Fruit fly (Drosophila melanogaster) whole organism, embryonic: ENCODE measurements around the gene CG34001.

Experiments used
- Adf1 ChIP-seq: fragments of 200-800 bp; sonication (Bioruptor generic); IDR thresholded peaks from 2 replicates; pipeline ENCODE4 v1.3.6; 2022; ENCODE audit warnings: missing biosample characterization, missing genetic modification characterization
- CG10366 ChIP-seq: fragments of 200-800 bp; sonication (Bioruptor generic); IDR thresholded peaks from 2 replicates; pipeline ENCODE4 v1.3.6; 2022; ENCODE audit warnings: missing biosample characterization, missing genetic modification characterization
- CG10543 ChIP-seq: fragments of 200-800 bp; sonication (Bioruptor generic); optimal IDR thresholded peaks from 3 replicates; lab custom pipeline; 2017; ENCODE audit warnings: missing biosample characterization, mild to moderate bottlenecking, missing genetic modification characterization, moderate library complexity
- CG13287 ChIP-seq: fragments of 200-800 bp; sonication (Bioruptor generic); IDR thresholded peaks from 2 replicates; pipeline ENCODE4 v1.3.6; 2022; ENCODE audit warnings: missing biosample characterization, missing genetic modification characterization; ENCODE audit not compliant: partially characterized antibody
- CG13894 ChIP-seq: fragments of 200-800 bp; sonication (Bioruptor generic); optimal IDR thresholded peaks from 3 replicates; lab custom pipeline; 2018; ENCODE audit warnings: missing biosample characterization, mild to moderate bottlenecking, missing genetic modification characterization, moderate library complexity
- CG15269 ChIP-seq: fragments of 200-800 bp; sonication (Bioruptor generic); optimal IDR thresholded peaks from 2 replicates; lab custom pipeline; 2018; ENCODE audit warnings: missing biosample characterization, mild to moderate bottlenecking, missing genetic modification characterization, moderate library complexity
- CG16813 ChIP-seq: fragments of 200-800 bp; sonication (Bioruptor generic); IDR thresholded peaks from 3 replicates; pipeline ENCODE4 v1.3.6; 2022; ENCODE audit warnings: missing biosample characterization, missing genetic modification characterization; ENCODE audit not compliant: partially characterized antibody
- CG17568 ChIP-seq: fragments of 200-800 bp; sonication (Bioruptor generic); optimal IDR thresholded peaks from 2 replicates; lab custom pipeline; 2018; ENCODE audit warnings: missing biosample characterization, mild to moderate bottlenecking, missing genetic modification characterization, moderate library complexity
- CG17829 ChIP-seq: fragments of 200-800 bp; optimal IDR thresholded peaks from 2 replicates; lab custom pipeline; 2019; ENCODE audit warnings: missing biosample characterization, mild to moderate bottlenecking, missing genetic modification characterization, moderate library complexity
- CG1832 ChIP-seq: fragments of 200-800 bp; sonication (Bioruptor generic); optimal IDR thresholded peaks from 2 replicates; lab custom pipeline; 2017; ENCODE audit warnings: missing biosample characterization, mild to moderate bottlenecking, missing genetic modification characterization, inconsistent platforms
- CG18764 ChIP-seq: fragments of 200-800 bp; sonication (Bioruptor generic); optimal IDR thresholded peaks from 3 replicates; lab custom pipeline; 2016; ENCODE audit warnings: missing biosample characterization, missing genetic modification characterization
- CG32532 ChIP-seq: fragments of 200-800 bp; sonication (Bioruptor generic); IDR thresholded peaks from 2 replicates; pipeline ENCODE4 v1.3.6; 2022; ENCODE audit warnings: missing biosample characterization, missing genetic modification characterization
- CG32772 ChIP-seq: fragments of 200-800 bp; sonication (Bioruptor generic); IDR thresholded peaks from 2 replicates; pipeline ENCODE4 v1.3.6; 2022; ENCODE audit warnings: missing biosample characterization, missing genetic modification characterization
- CG3281 ChIP-seq: fragments of 200-800 bp; sonication (Bioruptor generic); optimal IDR thresholded peaks from 3 replicates; lab custom pipeline; 2017; ENCODE audit warnings: missing biosample characterization, mild to moderate bottlenecking, missing genetic modification characterization
- CG42726 ChIP-seq: fragments of 200-800 bp; sonication (Bioruptor generic); IDR thresholded peaks from 2 replicates; pipeline ENCODE4 v1.3.6; 2022; ENCODE audit warnings: missing biosample characterization, missing genetic modification characterization; ENCODE audit not compliant: partially characterized antibody
- CG8290 ChIP-seq, 3 experiments: fragments of 200-800 bp; sonication (Bioruptor generic); optimal IDR thresholded peaks; 2 replicates each; lab custom pipeline; 2016 to 2019; ENCODE audit warnings: missing biosample characterization in 3 of 3, missing genetic modification characterization in 3 of 3, mild to moderate bottlenecking in 2 of 3, moderate library complexity in 1 of 3
- CoRest ChIP-seq: fragments of 200-800 bp; sonication (Bioruptor generic); optimal IDR thresholded peaks from 3 replicates; lab custom pipeline; 2018; ENCODE audit warnings: missing biosample characterization, mild to moderate bottlenecking, missing genetic modification characterization, moderate library complexity
- CrebB ChIP-seq: fragments of 200-800 bp; sonication (Bioruptor generic); optimal IDR thresholded peaks from 3 replicates; lab custom pipeline; 2018; ENCODE audit warnings: missing biosample characterization, mild to moderate bottlenecking, missing genetic modification characterization
- Deaf1 ChIP-seq: fragments of 200-800 bp; optimal IDR thresholded peaks from 3 replicates; lab custom pipeline; 2019; ENCODE audit warnings: missing biosample characterization, mild to moderate bottlenecking, missing genetic modification characterization, moderate library complexity
- Drgx ChIP-seq: fragments of 200-800 bp; sonication (Bioruptor generic); IDR thresholded peaks from 2 replicates; pipeline ENCODE4 v1.3.6; 2022; ENCODE audit warnings: missing biosample characterization, missing genetic modification characterization
- E2f2 ChIP-seq: fragments of 200-800 bp; sonication (Bioruptor generic); IDR thresholded peaks from 2 replicates; pipeline ENCODE4 v1.3.6; 2022; ENCODE audit warnings: missing biosample characterization, missing genetic modification characterization
- H2.0 ChIP-seq: fragments of 200-800 bp; sonication (Bioruptor generic); IDR thresholded peaks from 2 replicates; pipeline ENCODE4 v1.3.6; 2022; ENCODE audit warnings: missing biosample characterization, missing genetic modification characterization
- HLHmδ ChIP-seq: fragments of 200-800 bp; sonication (Bioruptor generic); optimal IDR thresholded peaks from 2 replicates; lab custom pipeline; 2018; ENCODE audit warnings: missing biosample characterization, mild to moderate bottlenecking, missing genetic modification characterization, moderate library complexity
- MBD-R2 ChIP-seq: fragments of 200-800 bp; sonication (Bioruptor generic); IDR thresholded peaks from 2 replicates; pipeline ENCODE4 v1.3.6; 2022; ENCODE audit warnings: missing biosample characterization, missing genetic modification characterization
- ab ChIP-seq: fragments of 200-800 bp; sonication (Bioruptor generic); optimal IDR thresholded peaks from 2 replicates; lab custom pipeline; 2016; ENCODE audit warnings: missing biosample characterization, missing genetic modification characterization
- abd-A ChIP-seq: fragments of 200-800 bp; sonication (Bioruptor generic); optimal IDR thresholded peaks from 3 replicates; lab custom pipeline; 2019; ENCODE audit warnings: missing biosample characterization, mild to moderate bottlenecking, missing genetic modification characterization, moderate library complexity
- bcd ChIP-seq: fragments of 200-800 bp; sonication (Bioruptor generic); optimal IDR thresholded peaks from 2 replicates; lab custom pipeline; 2017; ENCODE audit warnings: missing biosample characterization, mild to moderate bottlenecking, missing genetic modification characterization
- cg ChIP-seq: fragments of 200-800 bp; sonication (Bioruptor generic); optimal IDR thresholded peaks from 3 replicates; lab custom pipeline; 2019; ENCODE audit warnings: missing biosample characterization, mild to moderate bottlenecking, missing genetic modification characterization, moderate library complexity
- chinmo ChIP-seq: fragments of 200-800 bp; sonication (Bioruptor generic); IDR thresholded peaks from 4 replicates; pipeline ENCODE4 v1.3.6; 2022; ENCODE audit warnings: missing biosample characterization, missing genetic modification characterization; ENCODE audit not compliant: partially characterized antibody
- corto ChIP-seq: fragments of 200-800 bp; sonication (Bioruptor generic); optimal IDR thresholded peaks from 2 replicates; lab custom pipeline; 2016; ENCODE audit warnings: missing biosample characterization, mild to moderate bottlenecking, missing genetic modification characterization, moderate library complexity
- exex ChIP-seq: fragments of 200-800 bp; sonication (Bioruptor generic); optimal IDR thresholded peaks from 4 replicates; lab custom pipeline; 2018; ENCODE audit warnings: missing biosample characterization, mild to moderate bottlenecking, missing genetic modification characterization, moderate library complexity
- gcm ChIP-seq: fragments of 200-800 bp; sonication (Bioruptor generic); optimal IDR thresholded peaks from 2 replicates; lab custom pipeline; 2019; ENCODE audit warnings: missing biosample characterization, mild to moderate bottlenecking, missing genetic modification characterization, moderate library complexity
- kni ChIP-seq: fragments of 200-800 bp; sonication (Bioruptor generic); optimal IDR thresholded peaks from 3 replicates; lab custom pipeline; 2017; ENCODE audit warnings: mild to moderate bottlenecking, missing biosample characterization, missing genetic modification reagents, missing genetic modification characterization
- nom ChIP-seq: fragments of 200-800 bp; sonication (Bioruptor generic); optimal IDR thresholded peaks from 2 replicates; lab custom pipeline; 2017; ENCODE audit warnings: missing biosample characterization, missing genetic modification characterization, mild to moderate bottlenecking, moderate library complexity, missing genetic modification reagents
- otp ChIP-seq: fragments of 200-800 bp; sonication (Bioruptor generic); IDR thresholded peaks from 3 replicates; pipeline ENCODE4, ENCODE4 v1.3.6; 2022; ENCODE audit warnings: missing biosample characterization, missing genetic modification characterization
- pros ChIP-seq: fragments of 200-800 bp; sonication (Bioruptor generic); optimal IDR thresholded peaks from 3 replicates; lab custom pipeline; 2019; ENCODE audit warnings: missing biosample characterization, mild to moderate bottlenecking, missing genetic modification characterization, moderate library complexity
- pzg ChIP-seq: fragments of 200-800 bp; sonication (Bioruptor generic); optimal IDR thresholded peaks from 3 replicates; lab custom pipeline; 2018; ENCODE audit warnings: missing biosample characterization, mild to moderate bottlenecking, missing genetic modification characterization, moderate library complexity
- repo ChIP-seq: fragments of 200-800 bp; sonication (Bioruptor generic); optimal IDR thresholded peaks from 2 replicates; lab custom pipeline; 2016; ENCODE audit warnings: missing biosample characterization, missing genetic modification characterization
- rib ChIP-seq: fragments of 200-800 bp; sonication (Bioruptor generic); IDR thresholded peaks from 2 replicates; pipeline ENCODE4 v1.3.6; 2022; ENCODE audit warnings: missing biosample characterization, missing genetic modification characterization
- so ChIP-seq: fragments of 200-800 bp; sonication (Bioruptor generic); IDR thresholded peaks from 3 replicates; pipeline ENCODE4 v1.3.6; 2022; ENCODE audit warnings: missing biosample characterization, missing genetic modification characterization
- sob ChIP-seq: fragments of 200-800 bp; sonication (Bioruptor generic); IDR thresholded peaks from 2 replicates; pipeline ENCODE4 v1.3.6; 2022; ENCODE audit warnings: missing biosample characterization, missing genetic modification characterization
- wek ChIP-seq: fragments of 200-800 bp; sonication (Bioruptor generic); optimal IDR thresholded peaks from 3 replicates; lab custom pipeline; 2018; ENCODE audit warnings: missing biosample characterization, mild to moderate bottlenecking, missing genetic modification characterization, moderate library complexity
- z ChIP-seq: fragments of 200-800 bp; sonication (Bioruptor generic); IDR thresholded peaks from 3 replicates; pipeline ENCODE4 v1.3.6; 2022; ENCODE audit warnings: missing biosample characterization, missing genetic modification characterization

Gene CG34001

DNA sequence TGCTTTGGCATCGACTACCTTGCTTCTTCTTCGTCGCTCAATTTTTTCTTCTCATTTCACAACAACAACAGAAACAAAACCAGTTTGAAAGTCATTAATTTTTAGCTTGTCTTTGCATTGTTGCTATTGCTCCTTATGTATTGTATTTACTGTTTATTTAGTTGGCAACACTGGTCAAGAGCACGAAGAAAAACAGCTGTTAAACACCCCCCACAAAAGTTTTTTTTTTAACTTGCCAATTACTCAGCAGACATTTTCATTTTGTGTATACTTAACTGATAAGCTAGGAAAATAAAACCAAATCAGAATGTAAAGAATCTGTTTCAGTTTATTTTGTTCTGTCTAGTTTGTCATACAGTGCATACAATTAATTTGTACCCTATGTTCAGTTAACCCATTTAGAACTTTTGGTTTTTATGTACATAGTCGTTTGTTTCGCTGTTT is 48.9 kb downstream of the CG34001 start (continued):
- no peak for TF ChIP-seq CG17829 (tag; lab: Kevin White, UChicago)
- no peak for TF ChIP-seq CG32532 (GFP tag; lab: Robert Waterston, UW)
- TF ChIP-seq, all 482 proteins: peak for 104

DNA sequence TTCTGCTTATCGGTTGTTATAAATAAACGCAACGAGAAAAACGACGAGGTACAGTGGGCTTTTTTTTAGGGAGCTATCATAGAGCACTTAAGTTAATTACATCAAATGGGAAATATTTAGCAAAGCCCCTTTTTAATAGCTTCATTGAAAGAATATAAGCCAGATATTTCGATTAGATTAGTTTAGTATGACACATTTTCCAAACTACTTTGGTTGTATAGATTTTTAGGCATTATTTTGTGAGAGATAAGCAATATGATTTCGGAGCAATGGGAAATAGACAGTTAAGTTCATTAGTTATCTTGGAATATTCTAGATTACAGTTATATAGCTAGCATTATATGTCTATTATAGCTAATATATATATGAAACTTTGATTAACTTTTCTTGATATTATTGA is 49.3 kb downstream of the CG34001 start:
- TF ChIP-seq CG17568 (GFP tag; lab: Kevin White, UChicago) = no peak
- peak; percentile 89 for TF ChIP-seq exex (tag; lab: Kevin White, UChicago)
- TF ChIP-seq, all 482 proteins: peak for 1

DNA sequence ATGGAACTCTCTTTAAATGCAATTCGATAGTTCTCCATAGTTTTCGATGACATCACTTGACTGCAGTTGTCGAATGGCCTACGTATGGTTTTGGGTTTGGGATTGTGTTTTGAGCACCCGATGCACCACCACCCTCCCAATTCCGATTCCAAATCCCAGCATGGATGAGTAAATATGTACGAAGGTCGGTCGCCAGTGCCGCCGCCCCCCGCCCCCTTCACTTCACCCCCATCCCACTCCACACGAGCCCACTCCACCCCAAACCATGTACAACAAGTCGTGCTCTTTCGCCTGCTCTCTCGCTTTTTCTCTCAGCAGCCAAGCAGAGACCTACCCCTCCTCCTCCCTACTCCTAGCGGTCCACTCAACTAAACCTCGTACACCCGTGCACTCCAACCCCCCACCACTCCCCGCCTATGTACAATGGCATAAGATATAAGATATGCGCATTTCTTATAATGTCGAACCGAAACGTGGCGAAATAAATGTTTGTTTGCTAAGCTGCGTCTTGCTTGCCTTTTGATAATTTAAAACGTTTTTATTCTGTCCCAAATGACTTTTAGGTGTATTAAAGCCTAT is 49.9 kb downstream of the CG34001 start:
- TF ChIP-seq pros (GFP tag; lab: Kevin White, UChicago) (peak; percentile 96), CG13894 (tag; lab: Kevin White, UChicago) (peak; percentile 0), bcd (GFP tag; lab: Kevin White, UChicago) (no peak), E2f2 (GFP tag; lab: Robert Waterston, UW) (0 out of 2 replicates have a peak, but pooled peaks have one; percentile 12), rib (GFP tag; lab: Robert Waterston, UW) (peak; percentile 65; the same call in 1 of the 2 replicates), CG13287 (no peak), wek (GFP tag; lab: Kevin White, UChicago) (peak; percentile 23), CG18764 (no peak), gcm (peak; percentile 2), ab (GFP tag; lab: Kevin White, UChicago) (no peak), CG32772 (GFP tag; lab: Robert Waterston, UW) (0 out of 2 replicates have a peak, but pooled peaks have one; percentile 15), Deaf1 (peak; percentile 10), abd-A (tag; lab: Kevin White, UChicago) (peak; percentile 41), HLHmδ (peak; percentile 26), chinmo (GFP tag; lab: Robert Waterston, UW) (peak; percentile 92), nom (GFP tag; lab: Kevin White, UChicago) (peak; percentile 12), Adf1 (GFP tag; lab: Robert Waterston, UW) (no peak; the same call in 1 of the 2 replicates), CG10543 (GFP tag; lab: Kevin White, UChicago) (peak; percentile 31), so (GFP tag; lab: Robert Waterston, UW) (peak; percentile 40; the same call in 1 of the 3 replicates), otp (GFP tag; lab: Robert Waterston, UW) (peak; percentile 51; the same call in 1 of the 3 replicates), CG16813 (GFP tag; lab: Robert Waterston, UW) (no peak), CoRest (tag; lab: Kevin White, UChicago) (no peak), CG42726 (GFP tag; lab: Robert Waterston, UW) (0 out of 2 replicates have a peak, but pooled peaks have one; percentile 38), z (GFP tag; lab: Robert Waterston, UW) (peak; percentile 66; the same call in 1 of the 3 replicates), CG3281 (GFP tag; lab: Kevin White, UChicago) (no peak), MBD-R2 (peak; percentile 18; the same call in 1 of the 2 replicates), repo (GFP tag; lab: Kevin White, UChicago) (no peak), sob (peak; percentile 39), corto (no peak), pzg (GFP tag; lab: Kevin White, UChicago) (no peak), CG8290 (GFP tag; optimal IDR thresholded peaks at IDR 0.05; lab: Kevin White, UChicago) (no peak), CG8290 (tag; optimal IDR thresholded peaks at IDR 0.05; lab: Kevin White, UChicago) (peak in 1 of 2 experiments; percentile 41), CG1832 (peak; percentile 12), CrebB (tag; lab: Kevin White, UChicago) (no peak), kni (GFP tag; lab: Kevin White, UChicago) (peak; percentile 56), H2.0 (GFP tag; lab: Robert Waterston, UW) (peak; percentile 10; the same call in 1 of the 2 replicates), cg (GFP tag; lab: Kevin White, UChicago) (peak; percentile 10), Drgx (GFP tag; lab: Robert Waterston, UW) (0 out of 2 replicates have a peak, but pooled peaks have one; percentile 28), CG10366 (GFP tag; lab: Robert Waterston, UW) (0 out of 2 replicates have a peak, but pooled peaks have one; percentile 9), CG15269 (tag; lab: Kevin White, UChicago) (no peak)
